Fruit fly (Drosophila melanogaster) whole organism, embryonic: ENCODE measurements around the gene Kap3.

Source experiments
- CG10147 ChIP-seq: fragments of 200-800 bp; sonication (Bioruptor generic); optimal IDR thresholded peaks from 2 replicates; lab custom pipeline; 2019; ENCODE audit warnings: missing biosample characterization, mild to moderate bottlenecking, missing genetic modification characterization, moderate library complexity
- CG12391 ChIP-seq: fragments of 200-800 bp; sonication (Bioruptor generic); optimal IDR thresholded peaks from 3 replicates; lab custom pipeline; 2018; ENCODE audit warnings: missing biosample characterization, mild to moderate bottlenecking, missing genetic modification characterization, moderate library complexity
- CG12659 ChIP-seq: fragments of 200-800 bp; sonication (Bioruptor generic); optimal IDR thresholded peaks from 3 replicates; lab custom pipeline; 2017; ENCODE audit warnings: mild to moderate bottlenecking, missing biosample characterization, missing genetic modification reagents, missing genetic modification characterization
- CG13123 ChIP-seq: fragments of 200-800 bp; sonication (Bioruptor generic); optimal IDR thresholded peaks from 2 replicates; lab custom pipeline; 2016; ENCODE audit warnings: missing biosample characterization, missing genetic modification characterization
- CG13775 ChIP-seq: fragments of 200-800 bp; sonication (Bioruptor generic); optimal IDR thresholded peaks from 3 replicates; lab custom pipeline; 2017; ENCODE audit warnings: missing biosample characterization, mild to moderate bottlenecking, missing genetic modification characterization
- CG14014 ChIP-seq: fragments of 200-800 bp; sonication (Bioruptor generic); IDR thresholded peaks from 2 replicates; pipeline ENCODE4 v1.3.6; 2022; ENCODE audit warnings: missing biosample characterization, missing genetic modification characterization
- CG14710 ChIP-seq: fragments of 200-800 bp; sonication (Bioruptor generic); optimal IDR thresholded peaks from 3 replicates; lab custom pipeline; 2019; ENCODE audit warnings: missing biosample characterization, mild to moderate bottlenecking, missing genetic modification characterization, moderate library complexity
- CG14860 ChIP-seq: fragments of 200-800 bp; sonication (Bioruptor generic); IDR thresholded peaks from 3 replicates; pipeline ENCODE4 v1.3.6; 2022; ENCODE audit warnings: missing biosample characterization, missing genetic modification characterization; ENCODE audit not compliant: partially characterized antibody
- CG15514 ChIP-seq: fragments of 200-800 bp; sonication (Bioruptor generic); optimal IDR thresholded peaks from 3 replicates; lab custom pipeline; 2017; ENCODE audit warnings: missing biosample characterization, missing genetic modification characterization, mild to moderate bottlenecking, moderate library complexity, missing genetic modification reagents
- CG16779 ChIP-seq: fragments of 200-800 bp; sonication (Bioruptor generic); IDR thresholded peaks from 2 replicates; pipeline ENCODE4 v1.3.6; 2022; ENCODE audit warnings: missing biosample characterization, missing genetic modification characterization
- CG16813 ChIP-seq: fragments of 200-800 bp; sonication (Bioruptor generic); IDR thresholded peaks from 3 replicates; pipeline ENCODE4 v1.3.6; 2022; ENCODE audit warnings: missing biosample characterization, missing genetic modification characterization; ENCODE audit not compliant: partially characterized antibody
- CG18619 ChIP-seq: fragments of 200-800 bp; sonication (Bioruptor generic); optimal IDR thresholded peaks from 3 replicates; lab custom pipeline; 2017; ENCODE audit warnings: missing biosample characterization, mild to moderate bottlenecking, missing genetic modification characterization
- CG2116 ChIP-seq: fragments of 200-800 bp; sonication (Bioruptor generic); optimal IDR thresholded peaks from 3 replicates; lab custom pipeline; 2018; ENCODE audit warnings: missing biosample characterization, mild to moderate bottlenecking, missing genetic modification characterization
- CG3838 ChIP-seq: fragments of 200-800 bp; sonication (Bioruptor generic); optimal IDR thresholded peaks from 3 replicates; lab custom pipeline; 2016; ENCODE audit warnings: missing biosample characterization, missing genetic modification characterization
- CG6654 ChIP-seq: fragments of 200-800 bp; sonication (Bioruptor generic); optimal IDR thresholded peaks from 2 replicates; lab custom pipeline; 2017; ENCODE audit warnings: missing biosample characterization, mild to moderate bottlenecking, missing genetic modification characterization
- CG6791 ChIP-seq: fragments of 200-800 bp; sonication (Bioruptor generic); IDR thresholded peaks from 3 replicates; pipeline ENCODE4 v1.3.6; 2022; ENCODE audit warnings: missing biosample characterization, missing genetic modification characterization; ENCODE audit not compliant: partially characterized antibody
- CG7839 ChIP-seq: fragments of 200-800 bp; sonication (Bioruptor generic); optimal IDR thresholded peaks from 3 replicates; lab custom pipeline; 2018; ENCODE audit warnings: missing biosample characterization, mild to moderate bottlenecking, missing genetic modification characterization, moderate library complexity
- CG9727 ChIP-seq: fragments of 200-800 bp; sonication (Bioruptor generic); optimal IDR thresholded peaks from 3 replicates; lab custom pipeline; 2017; ENCODE audit warnings: missing biosample characterization, mild to moderate bottlenecking, missing genetic modification characterization
- CG9797 ChIP-seq: fragments of 200-800 bp; sonication (Bioruptor generic); optimal IDR thresholded peaks from 3 replicates; lab custom pipeline; 2018; ENCODE audit warnings: missing biosample characterization, mild to moderate bottlenecking, missing genetic modification characterization
- Dll ChIP-seq: fragments of 200-800 bp; sonication (Bioruptor generic); IDR thresholded peaks from 4 replicates; pipeline ENCODE4 v1.3.6; 2022; ENCODE audit warnings: missing biosample characterization, missing genetic modification characterization; ENCODE audit not compliant: partially characterized antibody
- Ets97D ChIP-seq: fragments of 200-800 bp; sonication (Bioruptor generic); optimal IDR thresholded peaks from 3 replicates; lab custom pipeline; 2016; ENCODE audit warnings: missing biosample characterization, missing genetic modification characterization
- HLH4C ChIP-seq: fragments of 200-800 bp; sonication (Bioruptor generic); IDR thresholded peaks from 3 replicates; pipeline ENCODE4 v1.3.6; 2022; ENCODE audit warnings: missing biosample characterization, missing genetic modification characterization; ENCODE audit not compliant: partially characterized antibody
- Lpt ChIP-seq: fragments of >200 bp; optimal IDR thresholded peaks from 2 replicates; lab custom pipeline; 2018; ENCODE audit warnings: missing biosample characterization, missing genetic modification characterization
- MBD-R2 ChIP-seq: fragments of 200-800 bp; sonication (Bioruptor generic); IDR thresholded peaks from 2 replicates; pipeline ENCODE4 v1.3.6; 2022; ENCODE audit warnings: missing biosample characterization, missing genetic modification characterization
- MTF-1 ChIP-seq: fragments of 200-800 bp; sonication (Bioruptor generic); optimal IDR thresholded peaks from 2 replicates; lab custom pipeline; 2018; ENCODE audit warnings: missing biosample characterization, mild to moderate bottlenecking, missing genetic modification characterization, borderline replicate concordance
- Max ChIP-seq: fragments of 200-800 bp; sonication (Bioruptor generic); optimal IDR thresholded peaks from 2 replicates; lab custom pipeline; 2016; ENCODE audit warnings: missing biosample characterization, mild to moderate bottlenecking, missing genetic modification characterization
- Opbp ChIP-seq: fragments of 200-800 bp; sonication (Bioruptor generic); IDR thresholded peaks from 3 replicates; pipeline ENCODE4 v1.3.6; 2022; ENCODE audit warnings: missing biosample characterization, missing genetic modification characterization; ENCODE audit not compliant: partially characterized antibody
- PHDP ChIP-seq: fragments of 200-800 bp; sonication (Bioruptor generic); optimal IDR thresholded peaks from 3 replicates; lab custom pipeline; 2018; ENCODE audit warnings: missing biosample characterization, mild to moderate bottlenecking, missing genetic modification characterization, moderate library complexity
- Pdp1 ChIP-seq, 2 experiments: fragments of 200-800 bp; sonication (Bioruptor generic); optimal IDR thresholded peaks; 3 replicates each; lab custom pipeline; 2016; ENCODE audit warnings: missing biosample characterization in 2 of 2, missing genetic modification characterization in 2 of 2, mild to moderate bottlenecking in 1 of 2, moderate library complexity in 1 of 2
- Tbp ChIP-seq: fragments of >200 bp; optimal IDR thresholded peaks from 2 replicates; lab custom pipeline; 2018; ENCODE audit warnings: missing biosample characterization, missing genetic modification characterization
- Vsx1 ChIP-seq: fragments of 200-800 bp; sonication (Bioruptor generic); optimal IDR thresholded peaks from 2 replicates; lab custom pipeline; 2017; ENCODE audit warnings: missing biosample characterization, mild to moderate bottlenecking, missing genetic modification characterization, missing genetic modification reagents
- ase ChIP-seq: fragments of 200-800 bp; sonication (Bioruptor generic); IDR thresholded peaks from 3 replicates; pipeline ENCODE4 v1.3.6; 2022; ENCODE audit warnings: missing biosample characterization, missing genetic modification characterization
- bbx ChIP-seq: fragments of 200-800 bp; sonication (Bioruptor generic); IDR thresholded peaks from 2 replicates; pipeline ENCODE4 v1.3.6; 2022; ENCODE audit warnings: missing biosample characterization, missing genetic modification characterization; ENCODE audit not compliant: partially characterized antibody
- chif ChIP-seq, 2 experiments: fragments of 200-800 bp; sonication (Bioruptor generic); optimal IDR thresholded peaks; 3 replicates each; lab custom pipeline; 2016; ENCODE audit warnings: missing biosample characterization in 2 of 2, missing genetic modification characterization in 2 of 2
- crp ChIP-seq, 2 experiments: fragments of 200-800 bp; sonication (Bioruptor generic); optimal IDR thresholded peaks; 2 replicates in 1 of 2; 3 replicates in 1 of 2; lab custom pipeline; 2017; ENCODE audit warnings: missing biosample characterization in 2 of 2, missing genetic modification characterization in 2 of 2, mild to moderate bottlenecking in 1 of 2, moderate library complexity in 1 of 2
- ewg ChIP-seq: fragments of 200-800 bp; sonication (Bioruptor generic); optimal IDR thresholded peaks from 3 replicates; lab custom pipeline; 2017; ENCODE audit warnings: mild to moderate bottlenecking, missing biosample characterization, missing genetic modification reagents, missing genetic modification characterization
- hbn ChIP-seq: fragments of 200-800 bp; sonication (Bioruptor generic); IDR thresholded peaks from 2 replicates; pipeline ENCODE4 v1.3.6; 2022; ENCODE audit warnings: missing biosample characterization, missing genetic modification characterization; ENCODE audit not compliant: partially characterized antibody
- insv ChIP-seq, 2 experiments: fragments of 200-800 bp; sonication (Bioruptor generic); optimal IDR thresholded peaks; 3 replicates each; lab custom pipeline; 2016 to 2018; ENCODE audit warnings: missing biosample characterization in 2 of 2, missing genetic modification characterization in 2 of 2
- nerfin-2 ChIP-seq: fragments of 200-800 bp; sonication (Bioruptor generic); IDR thresholded peaks from 2 replicates; pipeline ENCODE4 v1.3.6; 2022; ENCODE audit warnings: missing biosample characterization, missing genetic modification characterization; ENCODE audit not compliant: partially characterized antibody
- pfk ChIP-seq: fragments of 200-800 bp; sonication (Bioruptor generic); optimal IDR thresholded peaks from 2 replicates; lab custom pipeline; 2018; ENCODE audit warnings: missing biosample characterization, mild to moderate bottlenecking, missing genetic modification characterization, moderate library complexity
- phol ChIP-seq: fragments of 200-800 bp; sonication (Bioruptor generic); optimal IDR thresholded peaks from 3 replicates; lab custom pipeline; 2018; ENCODE audit warnings: missing biosample characterization, mild to moderate bottlenecking, missing genetic modification characterization, moderate library complexity
- pita ChIP-seq: fragments of 200-800 bp; sonication (Bioruptor generic); optimal IDR thresholded peaks from 2 replicates; lab custom pipeline; 2017; ENCODE audit warnings: missing biosample characterization, mild to moderate bottlenecking, missing genetic modification characterization
- stwl ChIP-seq: fragments of 200-800 bp; sonication (Bioruptor generic); optimal IDR thresholded peaks from 3 replicates; lab custom pipeline; 2018; ENCODE audit warnings: missing biosample characterization, mild to moderate bottlenecking, missing genetic modification characterization, moderate library complexity
- sug ChIP-seq: fragments of 200-800 bp; optimal IDR thresholded peaks from 2 replicates; lab custom pipeline; 2019; ENCODE audit warnings: missing biosample characterization, mild to moderate bottlenecking, missing genetic modification characterization, moderate library complexity
- unc-4 ChIP-seq: fragments of 200-800 bp; sonication (Bioruptor generic); IDR thresholded peaks from 2 replicates; pipeline ENCODE4 v1.3.6; 2022; ENCODE audit warnings: missing biosample characterization, missing genetic modification characterization; ENCODE audit not compliant: partially characterized antibody
- z ChIP-seq: fragments of 200-800 bp; sonication (Bioruptor generic); IDR thresholded peaks from 3 replicates; pipeline ENCODE4 v1.3.6; 2022; ENCODE audit warnings: missing biosample characterization, missing genetic modification characterization

Kap3 gene

DNA sequence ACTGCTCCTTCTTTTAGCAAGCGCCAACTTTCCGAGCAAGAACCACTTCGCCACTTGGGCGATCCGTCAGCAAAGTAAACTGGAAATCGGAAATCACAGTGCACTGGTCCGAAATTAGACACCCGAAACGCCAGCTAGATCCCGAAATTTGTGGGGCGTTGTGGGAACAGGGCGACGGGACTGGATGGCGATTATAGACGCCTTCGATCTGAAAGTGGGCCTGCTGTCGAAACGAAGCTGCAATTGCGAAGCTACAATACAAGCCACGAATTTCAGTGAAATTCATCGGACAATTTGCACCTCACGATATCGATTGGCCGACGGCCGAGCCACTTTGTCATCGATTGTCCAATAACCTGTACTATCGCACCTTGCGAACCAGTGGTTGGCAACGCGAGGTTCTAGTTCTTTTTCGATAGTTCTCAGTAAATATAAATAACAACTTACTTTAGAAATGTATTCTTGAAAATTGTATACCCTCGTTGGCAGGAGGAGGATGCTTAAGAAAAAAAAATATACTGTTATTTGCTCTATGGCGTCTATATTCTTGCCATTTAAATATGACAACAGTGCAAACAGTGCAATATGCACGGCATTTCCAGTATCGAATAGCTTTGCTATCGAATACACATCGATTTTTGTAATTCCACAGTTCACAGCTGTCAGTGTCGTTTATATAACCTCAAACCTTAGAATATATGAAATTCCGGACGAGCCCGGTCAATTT, 28.1 kb upstream of the Kap3 start, which contains the start of the genes hop and Tim8:
TSS of gene hop (minus strand) at position 316 of the 727 bp plus-strand sequence.
TSS of gene Tim8 (plus strand) at position 663 of the 727 bp plus-strand sequence.
- TF ChIP-seq CG14014 (GFP tag; lab: Robert Waterston, UW) (no peak), CG9797 (peak; percentile 32), CG13775 (GFP tag; lab: Kevin White, UChicago) (peak; percentile 4), HLH4C (peak; percentile 97), CG6791 (peak; percentile 86), pfk (GFP tag; lab: Kevin White, UChicago) (no peak), Opbp (GFP tag; lab: Robert Waterston, UW) (peak; percentile 88), nerfin-2 (GFP tag; lab: Robert Waterston, UW) (peak; percentile 93), insv (GFP tag; optimal IDR thresholded peaks at IDR 0.05; lab: Kevin White, UChicago) (peak in 1 of 2 experiments; percentile 75), CG16813 (peak; percentile 95), CG13123 (GFP tag; lab: Kevin White, UChicago) (no peak), ase (GFP tag; lab: Robert Waterston, UW) (no peak), Lpt (no peak), Tbp (GFP tag; lab: Kevin White, UChicago) (peak; percentile 69), CG18619 (GFP tag; lab: Kevin White, UChicago) (no peak), MTF-1 (GFP tag; lab: Kevin White, UChicago) (no peak), sug (tag; lab: Kevin White, UChicago) (peak; percentile 35), ewg (GFP tag; lab: Kevin White, UChicago) (no peak), chif (GFP tag; optimal IDR thresholded peaks at IDR 0.05; lab: Kevin White, UChicago) (no peak), Dll (peak; percentile 87), CG15514 (peak; percentile 99), CG14860 (GFP tag; lab: Robert Waterston, UW) (peak; percentile 92), CG2116 (GFP tag; lab: Kevin White, UChicago) (peak; percentile 74), CG16779 (GFP tag; lab: Robert Waterston, UW) (no peak), CG12391 (tag; lab: Kevin White, UChicago) (peak; percentile 10), CG9727 (GFP tag; lab: Kevin White, UChicago) (peak; percentile 3), CG7839 (tag; lab: Kevin White, UChicago) (no peak), CG12659 (peak; percentile 66), PHDP (tag; lab: Kevin White, UChicago) (no peak), CG10147 (GFP tag; lab: Kevin White, UChicago) (peak; percentile 17), phol (tag; lab: Kevin White, UChicago) (peak; percentile 5), CG6654 (no peak), CG3838 (GFP tag; lab: Kevin White, UChicago) (no peak), Ets97D (peak; percentile 52), crp (GFP tag; optimal IDR thresholded peaks at IDR 0.05; lab: Kevin White, UChicago) (peak in 1 of 2 experiments; percentile 74), Vsx1 (no peak), MBD-R2 (GFP tag; lab: Robert Waterston, UW) (peak; percentile 24; the same call in 1 of the 2 replicates), stwl (tag; lab: Kevin White, UChicago) (peak; percentile 51), CG14710 (peak; percentile 63), pita (GFP tag; lab: Kevin White, UChicago) (no peak), unc-4 (GFP tag; lab: Robert Waterston, UW) (peak; percentile 85), hbn (peak; percentile 73), z (GFP tag; lab: Robert Waterston, UW) (no peak), bbx (peak; percentile 86), Pdp1 (GFP tag; optimal IDR thresholded peaks at IDR 0.05; lab: Kevin White, UChicago) (peak in 1 of 2 experiments; percentile 92), Max (GFP tag; lab: Kevin White, UChicago) (no peak)
